Worm (Caenorhabditis elegans): Measurements from ENCODE around the gene lron-15.

Gene lron-15

DNA sequence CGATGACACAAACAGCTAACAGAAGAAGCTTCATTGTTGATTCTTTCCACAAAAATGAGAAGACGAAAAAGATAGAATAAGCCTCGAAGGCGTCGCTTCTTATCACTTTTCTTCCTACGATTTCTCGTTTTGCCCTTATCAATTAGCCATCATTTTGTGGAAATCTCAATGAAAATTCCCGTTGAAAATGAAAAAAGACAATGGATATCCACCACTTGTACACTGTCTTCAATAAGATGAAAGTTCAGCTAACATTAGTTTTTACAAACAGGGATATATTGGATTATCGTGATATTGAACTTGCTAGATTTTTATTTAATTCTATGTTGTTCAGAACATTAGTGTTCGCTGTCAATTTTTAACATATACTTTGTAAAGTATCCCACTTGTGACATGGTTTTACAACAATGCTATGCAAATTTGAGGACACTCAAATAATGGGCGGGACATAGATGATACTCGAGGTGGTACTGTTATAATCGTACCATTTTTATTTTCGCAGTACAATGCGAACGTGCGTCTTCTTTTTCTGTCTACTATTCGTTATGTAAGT, 22.0 kb upstream of the lron-15 start, which contains the start of the genes F18C5.5 and F18C5.9:
F18C5.5 (minus strand) TSS at position 101 of the 553 bp plus-strand sequence.
F18C5.9 (plus strand) TSS at position 503 of the 553 bp plus-strand sequence.
- TF ChIP-seq unc-62 (GFP tag; optimal IDR thresholded peaks at IDR 0.05) (no peak), ces-1 (GFP tag; optimal IDR thresholded peaks at IDR 0.05) (no peak), bed-3 (GFP tag; optimal IDR thresholded peaks at IDR 0.05) (no peak), elt-3 (tag; optimal IDR thresholded peaks at IDR 0.05) (no peak), unc-120 (tag; optimal IDR thresholded peaks at IDR 0.05; ENCODE audit: poor library complexity, severe bottlenecking) (no peak), nhr-2 (tag; optimal IDR thresholded peaks at IDR 0.05) (no peak), sem-2 (GFP tag; optimal IDR thresholded peaks at IDR 0.05) (no peak), mls-2 (tag; optimal IDR thresholded peaks at IDR 0.05) (no peak), sptf-1 (tag; optimal IDR thresholded peaks at IDR 0.05) (no peak), pha-4 (tag; optimal IDR thresholded peaks at IDR 0.05) (no peak)

DNA sequence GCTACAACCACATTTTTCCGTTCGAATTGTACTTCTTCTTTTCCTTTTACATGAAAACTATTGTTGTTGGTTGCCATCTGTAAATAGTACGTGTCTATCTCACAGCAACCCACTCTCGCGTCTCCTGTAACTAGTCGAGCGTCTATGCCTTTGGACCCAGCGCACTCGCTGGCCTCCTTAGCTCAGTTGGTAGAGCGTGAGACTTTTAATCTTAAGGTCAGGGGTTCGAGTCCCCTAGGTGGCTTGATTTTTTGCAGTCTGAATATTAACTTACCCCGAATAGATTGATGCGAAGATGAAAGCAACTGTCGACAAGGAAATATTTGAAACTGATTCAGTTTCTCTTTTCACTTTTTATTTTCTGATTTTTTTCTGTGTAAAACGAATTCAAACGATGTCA, 20.4 kb upstream of the lron-15 start, which contains the start of gene mpz-3:
mpz-3 (minus strand) TSS at position 320 of the 400 bp plus-strand sequence.
- TF ChIP-seq unc-39 (tag; optimal IDR thresholded peaks at IDR 0.05), result no peak
- TF ChIP-seq flh-1 (GFP tag; optimal IDR thresholded peaks at IDR 0.05), result peak; percentile 18
- TF ChIP-seq hlh-1 (tag; optimal IDR thresholded peaks at IDR 0.05), result no peak
- TF ChIP-seq ces-1 (GFP tag; optimal IDR thresholded peaks at IDR 0.05), result no peak
- no peak for TF ChIP-seq nhr-76 (tag; optimal IDR thresholded peaks at IDR 0.05)
- no peak for TF ChIP-seq pha-4 (tag; optimal IDR thresholded peaks at IDR 0.05)
- TF ChIP-seq mep-1 (tag; optimal IDR thresholded peaks at IDR 0.05), result no peak
- TF ChIP-seq elt-1 (tag; optimal IDR thresholded peaks at IDR 0.05; ENCODE audit: borderline replicate concordance, insufficient read depth), result no peak
- no peak for TF ChIP-seq M03D4.4 (tag; optimal IDR thresholded peaks at IDR 0.05)
- peak; percentile 83 for TF ChIP-seq ceh-83 (GFP tag; optimal IDR thresholded peaks at IDR 0.05)
- no peak for TF ChIP-seq mab-5 (tag; optimal IDR thresholded peaks at IDR 0.05)
- TF ChIP-seq drap-1 (GFP tag; optimal IDR thresholded peaks at IDR 0.05), result peak; percentile 58
- no peak for TF ChIP-seq tbx-8 (GFP tag; optimal IDR thresholded peaks at IDR 0.05)
- TF ChIP-seq nhr-2 (tag; optimal IDR thresholded peaks at IDR 0.05), result no peak
- no peak for TF ChIP-seq mls-2 (tag; optimal IDR thresholded peaks at IDR 0.05)
- no peak for TF ChIP-seq nhr-12 (tag; optimal IDR thresholded peaks at IDR 0.05)
- no peak for TF ChIP-seq nhr-28 (tag; optimal IDR thresholded peaks at IDR 0.05)
- no peak for TF ChIP-seq unc-120 (tag; optimal IDR thresholded peaks at IDR 0.05; ENCODE audit: poor library complexity, severe bottlenecking)
- no peak for TF ChIP-seq lin-13 (tag; optimal IDR thresholded peaks at IDR 0.05)
- peak; percentile 0 for TF ChIP-seq ceh-43 (GFP tag; optimal IDR thresholded peaks at IDR 0.05)
- no peak for TF ChIP-seq bed-3 (GFP tag; optimal IDR thresholded peaks at IDR 0.05)
- TF ChIP-seq lsy-2 (tag; optimal IDR thresholded peaks at IDR 0.05), result no peak
- TF ChIP-seq sem-2 (GFP tag; optimal IDR thresholded peaks at IDR 0.05), result peak; percentile 30
- no peak for TF ChIP-seq unc-62 (GFP tag; optimal IDR thresholded peaks at IDR 0.05)
- TF ChIP-seq elt-3 (tag; optimal IDR thresholded peaks at IDR 0.05), result no peak
- TF ChIP-seq nhr-237 (tag; optimal IDR thresholded peaks at IDR 0.05), result no peak
- TF ChIP-seq cnd-1 (tag; optimal IDR thresholded peaks at IDR 0.05), result peak; percentile 55
- TF ChIP-seq sptf-1 (tag; optimal IDR thresholded peaks at IDR 0.05), result no peak
- no peak for TF ChIP-seq ceh-39 (tag; optimal IDR thresholded peaks at IDR 0.05)
- no peak for TF ChIP-seq blmp-1 (tag; optimal IDR thresholded peaks at IDR 0.05)
- peak; percentile 14 for TF ChIP-seq lin-32 (GFP tag; optimal IDR thresholded peaks at IDR 0.05)

ce11 chrII:6563238-6563637, 18.5 kb upstream of the lron-15 start:
- TF ChIP-seq nhr-2 (tag; optimal IDR thresholded peaks at IDR 0.05) (peak; percentile 35), unc-62 (GFP tag; optimal IDR thresholded peaks at IDR 0.05) (peak; percentile 7), lin-32 (GFP tag; optimal IDR thresholded peaks at IDR 0.05) (no peak), nhr-12 (tag; optimal IDR thresholded peaks at IDR 0.05) (no peak), elt-3 (tag; optimal IDR thresholded peaks at IDR 0.05) (no peak), blmp-1 (tag; optimal IDR thresholded peaks at IDR 0.05) (no peak), nhr-237 (tag; optimal IDR thresholded peaks at IDR 0.05) (no peak), nhr-76 (tag; optimal IDR thresholded peaks at IDR 0.05) (no peak), nhr-28 (tag; optimal IDR thresholded peaks at IDR 0.05) (no peak), ceh-83 (GFP tag; optimal IDR thresholded peaks at IDR 0.05) (no peak), bed-3 (GFP tag; optimal IDR thresholded peaks at IDR 0.05) (no peak), snpc-4 (tag; optimal IDR thresholded peaks at IDR 0.05) (no peak), ceh-43 (GFP tag; optimal IDR thresholded peaks at IDR 0.05) (no peak), sem-2 (GFP tag; optimal IDR thresholded peaks at IDR 0.05) (no peak), mab-5 (tag; optimal IDR thresholded peaks at IDR 0.05) (no peak), tbx-8 (GFP tag; optimal IDR thresholded peaks at IDR 0.05) (no peak), drap-1 (GFP tag; optimal IDR thresholded peaks at IDR 0.05) (no peak), pha-4 (tag; optimal IDR thresholded peaks at IDR 0.05) (peak; percentile 11), unc-39 (tag; optimal IDR thresholded peaks at IDR 0.05) (no peak), lsy-2 (tag; optimal IDR thresholded peaks at IDR 0.05) (no peak), ztf-11 (tag; optimal IDR thresholded peaks at IDR 0.05) (no peak), zip-8 (tag; optimal IDR thresholded peaks at IDR 0.05) (no peak), unc-120 (tag; optimal IDR thresholded peaks at IDR 0.05; ENCODE audit: poor library complexity, severe bottlenecking) (peak; percentile 5), flh-1 (GFP tag; optimal IDR thresholded peaks at IDR 0.05) (no peak), elt-1 (tag; optimal IDR thresholded peaks at IDR 0.05; ENCODE audit: borderline replicate concordance, insufficient read depth) (no peak)
